Worm (Caenorhabditis elegans) whole organism, L3 larva: ENCODE results near the gene lgc-42.

Experiments
- R02D3.7 ChIP-seq: fragments of 150-350 bp; optimal IDR thresholded peaks from 2 replicates; lab custom pipeline; 2014; ENCODE audit warnings: missing biosample characterization, missing genetic modification characterization
- ZK546.5 ChIP-seq: sonication (generic microtip); optimal IDR thresholded peaks from 2 replicates; lab custom pipeline; 2017; ENCODE audit warnings: missing biosample characterization, missing genetic modification characterization
- ama-1 ChIP-seq: fragments of 150-350 bp; optimal IDR thresholded peaks from 2 replicates; lab custom pipeline; 2018
- ceh-82 ChIP-seq: fragments of 150-350 bp; optimal IDR thresholded peaks from 2 replicates; lab custom pipeline; 2014; ENCODE audit warnings: missing biosample characterization, missing genetic modification characterization
- ceh-9 ChIP-seq: sonication (generic microtip); optimal IDR thresholded peaks from 2 replicates; lab custom pipeline; 2018; ENCODE audit warnings: missing biosample characterization, missing genetic modification characterization
- egl-27 ChIP-seq: sonication (generic microtip); optimal IDR thresholded peaks from 4 replicates; lab custom pipeline; 2017; ENCODE audit warnings: missing biosample characterization, missing genetic modification reagents, missing genetic modification characterization
- elt-2 ChIP-seq: sonication (generic microtip); optimal IDR thresholded peaks from 2 replicates; lab custom pipeline; 2016; ENCODE audit warnings: missing genetic modification reagents, mild to moderate bottlenecking, missing genetic modification characterization, missing compliant biosample characterization
- elt-3 ChIP-seq, 3 experiments: fragments of 150-350 bp in 1 of 3; sonication (generic microtip) in 2 of 3; optimal IDR thresholded peaks; 2 replicates in 2 of 3; 4 replicates in 1 of 3; lab custom pipeline; 2014 to 2017; ENCODE audit warnings: missing biosample characterization in 3 of 3, missing genetic modification characterization in 3 of 3
- fkh-10 ChIP-seq: sonication (generic microtip); optimal IDR thresholded peaks from 2 replicates; lab custom pipeline; 2017; ENCODE audit warnings: missing biosample characterization, missing genetic modification reagents, missing genetic modification characterization
- fkh-2 ChIP-seq: fragments of 150-350 bp; optimal IDR thresholded peaks from 2 replicates; lab custom pipeline; 2014; ENCODE audit warnings: missing biosample characterization, missing genetic modification reagents, missing genetic modification characterization
- fos-1 ChIP-seq: fragments of 150-350 bp; optimal IDR thresholded peaks from 2 replicates; lab custom pipeline; 2014; ENCODE audit warnings: missing biosample characterization, missing genetic modification characterization
- jun-1 ChIP-seq: fragments of 150-350 bp; optimal IDR thresholded peaks from 2 replicates; lab custom pipeline; 2014; ENCODE audit warnings: missing biosample characterization, missing genetic modification reagents, missing genetic modification characterization
- lin-15B ChIP-seq: fragments of 150-350 bp; optimal IDR thresholded peaks from 2 replicates; lab custom pipeline; 2014; ENCODE audit warnings: missing biosample characterization, missing genetic modification characterization
- lin-39 ChIP-seq: fragments of 150-350 bp; optimal IDR thresholded peaks from 2 replicates; lab custom pipeline; 2018; ENCODE audit warnings: missing biosample characterization, missing genetic modification reagents, missing genetic modification characterization
- mdl-1 ChIP-seq: fragments of 150-350 bp; optimal IDR thresholded peaks from 2 replicates; lab custom pipeline; 2014; ENCODE audit warnings: missing biosample characterization, missing genetic modification characterization
- mml-1 ChIP-seq: fragments of 150-350 bp; sonication (generic microtip); optimal IDR thresholded peaks from 3 replicates; lab custom pipeline; 2014; ENCODE audit warnings: missing biosample characterization, missing genetic modification characterization
- nhr-11 ChIP-seq: fragments of 150-350 bp; optimal IDR thresholded peaks from 2 replicates; lab custom pipeline; 2014; ENCODE audit warnings: missing biosample characterization, missing genetic modification characterization
- nhr-12 ChIP-seq: fragments of 150-350 bp; optimal IDR thresholded peaks from 2 replicates; lab custom pipeline; 2014; ENCODE audit warnings: missing biosample characterization, missing genetic modification characterization
- nhr-23 ChIP-seq: fragments of 150-350 bp; optimal IDR thresholded peaks from 2 replicates; lab custom pipeline; 2014; ENCODE audit warnings: missing biosample characterization, missing genetic modification reagents, missing genetic modification characterization
- nhr-25 ChIP-seq: sonication (generic microtip); optimal IDR thresholded peaks from 2 replicates; lab custom pipeline; 2017; ENCODE audit warnings: missing biosample characterization, missing genetic modification characterization
- nhr-43 ChIP-seq: sonication (generic microtip); optimal IDR thresholded peaks from 2 replicates; lab custom pipeline; 2016; ENCODE audit warnings: mild to moderate bottlenecking, missing genetic modification characterization, missing compliant biosample characterization; ENCODE audit not compliant: poor library complexity, severe bottlenecking
- nhr-67 ChIP-seq: fragments of 150-350 bp; optimal IDR thresholded peaks from 2 replicates; lab custom pipeline; 2014; ENCODE audit warnings: missing biosample characterization, missing genetic modification characterization
- pha-4 ChIP-seq: fragments of 150-350 bp; optimal IDR thresholded peaks from 2 replicates; lab custom pipeline; 2014; ENCODE audit warnings: missing biosample characterization, missing genetic modification reagents, missing genetic modification characterization
- pqm-1 ChIP-seq: fragments of 150-350 bp; optimal IDR thresholded peaks from 2 replicates; lab custom pipeline; 2017; ENCODE audit warnings: missing biosample characterization, missing genetic modification characterization, inconsistent platforms
- snpc-4 ChIP-seq: fragments of 150-350 bp; optimal IDR thresholded peaks from 2 replicates; lab custom pipeline; 2014; ENCODE audit warnings: missing biosample characterization, missing genetic modification characterization
- unc-39 ChIP-seq: sonication (generic microtip); optimal IDR thresholded peaks from 4 replicates; lab custom pipeline; 2017; ENCODE audit warnings: missing biosample characterization, missing genetic modification characterization
- zag-1 ChIP-seq: fragments of 150-350 bp; optimal IDR thresholded peaks from 2 replicates; lab custom pipeline; 2014; ENCODE audit warnings: missing biosample characterization, missing genetic modification characterization

The lgc-42 gene

ce11 chrIII:2032327-2033093 is 34.8 kb downstream of the lgc-42 start:
- TF ChIP-seq jun-1 (tag; lab: Kevin White, UChicago) (no peak), nhr-23 (peak; percentile 7), pha-4 (tag; lab: Kevin White, UChicago) (peak; percentile 14), lin-39 (tag; lab: Kevin White, UChicago) (no peak), lin-15B (peak; percentile 13), mml-1 (no peak)

DNA sequence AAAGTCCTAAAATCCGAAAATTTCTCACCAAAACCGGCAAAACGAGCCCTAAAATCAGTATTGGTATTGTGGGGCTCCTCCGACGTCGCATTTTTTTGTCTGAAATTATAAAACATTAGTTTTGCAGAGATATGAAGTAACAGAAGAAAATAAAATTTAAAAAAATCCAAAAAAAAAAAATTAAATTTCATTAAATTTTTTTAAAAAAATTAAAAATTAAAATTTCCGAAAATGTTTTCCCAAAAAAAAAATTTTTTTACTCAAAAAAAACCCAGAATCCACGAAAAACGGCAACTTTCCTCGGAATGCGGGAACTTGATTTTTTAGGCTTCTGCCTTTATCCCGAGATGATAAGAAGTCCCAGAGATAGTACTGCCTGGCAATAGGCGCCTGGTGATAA is 50.2 kb downstream of the lgc-42 start, which contains the start of gene dpy-1:
Gene dpy-1, minus strand, starts transcription at position 101 of the 400 bp plus-strand sequence.
- TF ChIP-seq elt-3 (tag; optimal IDR thresholded peaks at IDR 0.05; lab: Kevin White, UChicago) (no peak), zag-1 (tag; lab: Kevin White, UChicago) (no peak), fos-1 (tag; lab: Kevin White, UChicago) (no peak), ama-1 (no peak), fkh-10 (GFP tag; lab: Kevin White, UChicago) (no peak), ceh-9 (tag; lab: Kevin White, UChicago) (no peak), nhr-25 (tag; lab: Kevin White, UChicago) (no peak), nhr-11 (tag; lab: Kevin White, UChicago) (no peak), mdl-1 (tag; lab: Kevin White, UChicago) (no peak), ceh-82 (tag; lab: Kevin White, UChicago) (no peak), jun-1 (tag; lab: Kevin White, UChicago) (no peak), unc-39 (tag; lab: Kevin White, UChicago) (no peak), egl-27 (tag; lab: Kevin White, UChicago) (no peak), R02D3.7 (tag; lab: Kevin White, UChicago) (no peak), lin-15B (no peak), snpc-4 (tag; lab: Kevin White, UChicago) (no peak)

- TF ChIP-seq nhr-43 (tag; lab: Kevin White, UChicago) (no peak), nhr-67 (tag; lab: Kevin White, UChicago) (no peak), mml-1 (no peak), elt-2 (tag; lab: Kevin White, UChicago) (peak; percentile 52)
Observed at ce11 chrIII:2049825-2050224, 52.2 kb downstream of the lgc-42 start.

- TF ChIP-seq ZK546.5 (tag; lab: Kevin White, UChicago) (no peak), ceh-82 (tag; lab: Kevin White, UChicago) (no peak), nhr-25 (tag; lab: Kevin White, UChicago) (no peak), nhr-12 (no peak), fkh-2 (tag; lab: Kevin White, UChicago) (no peak), pqm-1 (tag; lab: Kevin White, UChicago) (peak; percentile 25), elt-2 (tag; lab: Kevin White, UChicago) (peak; percentile 76)
Observed at ce11 chrIII:2050494-2050893, 52.8 kb downstream of the lgc-42 start.
